Fruit fly (Drosophila melanogaster): ENCODE measurements around the gene CG14374.

CG14374 gene

DNA sequence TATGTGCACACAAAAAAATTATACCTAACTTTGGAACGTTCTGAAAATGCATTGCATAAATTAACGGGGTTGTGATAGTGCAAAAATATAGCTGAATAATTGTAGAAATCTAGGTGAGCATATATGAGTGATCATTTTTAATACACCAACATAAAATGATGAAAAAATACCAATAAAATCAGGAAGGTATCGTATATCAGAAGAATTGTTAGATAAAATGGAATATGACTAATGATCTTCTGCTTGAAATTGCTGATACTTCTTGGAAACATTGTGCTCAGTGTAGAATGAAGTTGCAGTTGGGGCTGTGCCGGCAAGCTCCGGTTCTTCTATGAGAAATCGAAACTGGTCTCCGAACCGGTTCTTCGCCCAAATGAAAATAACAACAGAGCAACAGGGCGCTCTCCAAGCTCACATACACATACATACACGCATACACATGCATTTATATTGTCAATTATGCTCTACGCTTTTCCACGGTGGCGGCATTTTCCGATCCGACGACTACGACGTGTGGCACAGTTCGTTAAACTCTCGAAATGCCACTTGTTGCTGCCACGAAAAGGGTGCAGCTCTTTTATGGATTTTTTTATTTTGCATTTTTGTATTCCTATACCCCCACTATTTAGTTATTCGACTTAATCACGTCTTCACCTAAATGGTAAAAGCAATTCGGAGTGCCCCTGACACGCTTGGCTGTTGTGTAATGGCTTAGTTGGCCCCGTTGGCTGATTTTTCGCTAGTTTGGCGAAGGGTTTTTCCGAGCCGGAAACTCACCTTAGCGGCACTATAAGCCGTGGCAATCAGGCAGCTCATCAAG lies 4.2 kb upstream of the CG14374 start (continued):
- TF ChIP-seq CG12236 (GFP tag; optimal IDR thresholded peaks at IDR 0.05) = peak; percentile 80
- TF ChIP-seq CG8290 (GFP tag; optimal IDR thresholded peaks at IDR 0.05) = peak; percentile 88
- peak; percentile 58 to 77 for TF ChIP-seq CG8290 (tag; optimal IDR thresholded peaks at IDR 0.05)
- peak; percentile 84 for TF ChIP-seq maf-S (GFP tag; optimal IDR thresholded peaks at IDR 0.05)
- peak; percentile 89 for TF ChIP-seq CHES-1-like (GFP tag; optimal IDR thresholded peaks at IDR 0.05)
- peak; percentile 79 for TF ChIP-seq CG18599 (GFP tag; optimal IDR thresholded peaks at IDR 0.05)
- peak; percentile 62 for TF ChIP-seq CG18764 (GFP tag; optimal IDR thresholded peaks at IDR 0.05)
- TF ChIP-seq CG11504 (tag; optimal IDR thresholded peaks at IDR 0.05) = peak; percentile 90
- peak; percentile 68 for TF ChIP-seq gsb (GFP tag; IDR thresholded peaks at IDR 0.05)
- peak; percentile 73 for TF ChIP-seq CG4328 (GFP tag; optimal IDR thresholded peaks at IDR 0.05)
- peak; percentile 79 for TF ChIP-seq H15 (GFP tag; IDR thresholded peaks at IDR 0.05)
- peak; percentile 72 for TF ChIP-seq CG5180 (GFP tag; optimal IDR thresholded peaks at IDR 0.05)
- no peak; the same call in 1 of the 2 replicates for TF ChIP-seq chm (GFP tag; IDR thresholded peaks at IDR 0.05)
- TF ChIP-seq CTCF (GFP tag; optimal IDR thresholded peaks at IDR 0.05) = peak; percentile 43
- TF ChIP-seq CG4730 (GFP tag; IDR thresholded peaks at IDR 0.05) = peak; percentile 78
- peak; percentile 81 for TF ChIP-seq croc (GFP tag; conservative IDR thresholded peaks at IDR 0.05)
- peak; percentile 68 for TF ChIP-seq CG9876 (GFP tag; optimal IDR thresholded peaks at IDR 0.05)
- peak; percentile 86 for TF ChIP-seq CG8944 (GFP tag; optimal IDR thresholded peaks at IDR 0.05)
- peak in 1 of 2 experiments; percentile 97 for TF ChIP-seq eve (GFP tag; optimal IDR thresholded peaks at IDR 0.05)
- TF ChIP-seq NC2β (GFP tag; optimal IDR thresholded peaks at IDR 0.05) = peak; percentile 77
- no peak for TF ChIP-seq Tbp (GFP tag; optimal IDR thresholded peaks at IDR 0.05)
- TF ChIP-seq MTF-1 (GFP tag; optimal IDR thresholded peaks at IDR 0.05; ENCODE audit: borderline replicate concordance) = peak; percentile 64
- no peak for TF ChIP-seq Optix (GFP tag; IDR thresholded peaks at IDR 0.05)
- TF ChIP-seq C15 (GFP tag; IDR thresholded peaks at IDR 0.05) = peak; percentile 63; the same call in 1 of the 3 replicates
- TF ChIP-seq Hr51 (GFP tag; optimal IDR thresholded peaks at IDR 0.05) = peak; percentile 86 to 93
- peak; percentile 91 for TF ChIP-seq CG8388 (GFP tag; optimal IDR thresholded peaks at IDR 0.05)
- TF ChIP-seq HmgZ (tag; optimal IDR thresholded peaks at IDR 0.05) = peak; percentile 90
- TF ChIP-seq tgo (GFP tag; IDR thresholded peaks at IDR 0.05) = peak; percentile 88
- TF ChIP-seq dysf (GFP tag; IDR thresholded peaks at IDR 0.05) = peak; percentile 93
- TF ChIP-seq pita (GFP tag; optimal IDR thresholded peaks at IDR 0.05) = no peak
- no peak for TF ChIP-seq Elba2 (GFP tag; optimal IDR thresholded peaks at IDR 0.05)
- TF ChIP-seq CG9437 (GFP tag; optimal IDR thresholded peaks at IDR 0.05) = peak; percentile 88
- peak; percentile 87 for TF ChIP-seq oc (tag; optimal IDR thresholded peaks at IDR 0.05)
- TF ChIP-seq Six4 (GFP tag; optimal IDR thresholded peaks at IDR 0.05) = peak; percentile 85
- TF ChIP-seq fd96Cb (tag; optimal IDR thresholded peaks at IDR 0.05) = peak; percentile 88
- TF ChIP-seq sens (GFP tag) = peak; percentile 99
- peak; percentile 68 for TF ChIP-seq ap (GFP tag; IDR thresholded peaks at IDR 0.05)
- TF ChIP-seq ATbp (GFP tag; optimal IDR thresholded peaks at IDR 0.05) = peak; percentile 79
- TF ChIP-seq CG17186 (GFP tag; optimal IDR thresholded peaks at IDR 0.05) = peak; percentile 55
- no peak for TF ChIP-seq hth (optimal IDR thresholded peaks at IDR 0.05)
- peak; percentile 92 for TF ChIP-seq CG33557 (GFP tag; optimal IDR thresholded peaks at IDR 0.05)
- TF ChIP-seq Hr39 (optimal IDR thresholded peaks at IDR 0.05) = no peak
- TF ChIP-seq chinmo (GFP tag; IDR thresholded peaks at IDR 0.05; ENCODE audit: partially characterized antibody) = no peak
- peak; percentile 89 for TF ChIP-seq Chrac-16 (GFP tag; optimal IDR thresholded peaks at IDR 0.05)
- peak; percentile 83 for TF ChIP-seq CG32772 (GFP tag; IDR thresholded peaks at IDR 0.05)
- no peak for TF ChIP-seq crol (GFP tag; IDR thresholded peaks at IDR 0.05)
- peak; percentile 53 for TF ChIP-seq sqz (GFP tag; optimal IDR thresholded peaks at IDR 0.05)
- TF ChIP-seq gt (GFP tag; IDR thresholded peaks at IDR 0.05) = 0 out of 2 replicates have a peak, but pooled peaks have one; percentile 31
- TF ChIP-seq ind (GFP tag; optimal IDR thresholded peaks at IDR 0.05) = peak; percentile 86
- TF ChIP-seq esg (GFP tag; conservative IDR thresholded peaks at IDR 0.05) = peak; percentile 86
- TF ChIP-seq Antp (GFP tag; optimal IDR thresholded peaks at IDR 0.05) = peak; percentile 88

Data from whole organism, embryonic.